Worm (Caenorhabditis elegans): ENCODE results near the gene K11E4.6.

ce11 chrX:13747997-13748396 lies 23.5 kb downstream of the K11E4.6 start:
- no peak for TF ChIP-seq nhr-237 (tag; optimal IDR thresholded peaks at IDR 0.05)
- TF ChIP-seq hlh-1 (tag; optimal IDR thresholded peaks at IDR 0.05) = no peak
- no peak for TF ChIP-seq mep-1 (tag; optimal IDR thresholded peaks at IDR 0.05)
- TF ChIP-seq elt-3 (tag; optimal IDR thresholded peaks at IDR 0.05) = no peak
- no peak for TF ChIP-seq unc-39 (tag; optimal IDR thresholded peaks at IDR 0.05)
- TF ChIP-seq elt-1 (tag; optimal IDR thresholded peaks at IDR 0.05; ENCODE audit: borderline replicate concordance, insufficient read depth) = no peak
